Worm (Caenorhabditis elegans): Measurements from ENCODE around the gene C03H5.7.

Gene C03H5.7

DNA sequence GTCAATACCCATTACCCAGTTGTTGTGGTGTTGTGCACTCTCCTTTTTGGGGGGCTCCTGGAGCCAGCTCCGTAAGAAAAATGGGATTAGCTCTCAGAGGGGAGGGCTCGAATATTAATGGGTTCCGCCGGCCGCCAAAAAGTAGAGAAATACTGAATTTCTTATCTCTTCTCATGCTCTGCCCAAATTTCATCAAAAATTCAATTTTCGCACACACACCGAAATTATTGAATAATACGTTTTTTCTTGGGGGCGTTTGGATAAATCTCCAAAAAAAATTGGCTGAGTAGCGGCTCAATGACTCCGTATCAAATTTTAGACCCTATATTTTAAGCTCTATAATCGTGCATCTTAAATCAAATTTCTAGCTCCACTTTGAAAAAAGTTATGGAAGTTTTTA is 20.1 kb downstream of the C03H5.7 start:
- no peak for TF ChIP-seq aly-1 (tag; optimal IDR thresholded peaks at IDR 0.05)
- TF ChIP-seq ceh-13 (GFP tag; optimal IDR thresholded peaks at IDR 0.05), result no peak
- no peak for TF ChIP-seq tbx-37 (GFP tag; conservative IDR thresholded peaks at IDR 0.05)
- no peak for TF ChIP-seq hmg-4 (GFP tag; optimal IDR thresholded peaks at IDR 0.05)
- TF ChIP-seq B0310.2 (tag; optimal IDR thresholded peaks at IDR 0.05), result no peak
- TF ChIP-seq ets-7 (tag; optimal IDR thresholded peaks at IDR 0.05), result no peak
- no peak for TF ChIP-seq pes-1 (GFP tag; IDR thresholded peaks at IDR 0.05)
- TF ChIP-seq F13C5.2 (tag; optimal IDR thresholded peaks at IDR 0.05), result no peak
- no peak for TF ChIP-seq hnd-1 (tag; optimal IDR thresholded peaks at IDR 0.05)
- TF ChIP-seq scrt-1 (GFP tag; IDR thresholded peaks at IDR 0.05), result no peak
- TF ChIP-seq ceh-36 (tag; optimal IDR thresholded peaks at IDR 0.05), result no peak
- TF ChIP-seq tra-4 (tag; optimal IDR thresholded peaks at IDR 0.05), result no peak
- TF ChIP-seq sea-1 (GFP tag; conservative IDR thresholded peaks at IDR 0.05), result no peak
- TF ChIP-seq flt-1 (GFP tag; IDR thresholded peaks at IDR 0.05), result no peak
- TF ChIP-seq hmbx-1 (tag; optimal IDR thresholded peaks at IDR 0.05), result no peak
- TF ChIP-seq tbx-11 (GFP tag; IDR thresholded peaks at IDR 0.05), result no peak
- TF ChIP-seq ama-1 (optimal IDR thresholded peaks at IDR 0.05), result no peak

DNA sequence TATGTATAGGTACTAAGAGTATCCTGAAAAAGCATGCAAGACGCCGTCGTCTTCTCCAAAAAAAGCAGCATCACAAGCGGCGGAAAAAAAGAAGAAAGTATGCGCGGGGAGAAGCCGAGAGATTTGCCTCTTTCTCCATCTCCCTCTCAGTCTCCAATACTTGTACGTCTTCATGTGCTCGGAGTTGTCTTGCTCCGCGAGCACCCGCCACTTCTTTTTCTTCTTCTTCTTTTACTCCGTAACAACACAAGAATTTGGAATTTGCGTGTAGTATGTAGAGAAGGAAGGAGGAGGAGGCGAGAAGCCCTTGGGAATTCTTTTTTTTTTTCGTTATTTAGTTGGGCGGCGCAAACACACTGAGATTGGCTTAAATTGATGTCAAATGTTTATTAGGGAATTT is 21.2 kb downstream of the C03H5.7 start:
- TF ChIP-seq hmg-4 (GFP tag; optimal IDR thresholded peaks at IDR 0.05) (no peak), tbx-37 (GFP tag; conservative IDR thresholded peaks at IDR 0.05) (no peak), hmbx-1 (tag; optimal IDR thresholded peaks at IDR 0.05) (no peak), pes-1 (GFP tag; IDR thresholded peaks at IDR 0.05) (no peak), tra-4 (tag; optimal IDR thresholded peaks at IDR 0.05) (no peak), ets-7 (tag; optimal IDR thresholded peaks at IDR 0.05) (no peak), F13C5.2 (tag; optimal IDR thresholded peaks at IDR 0.05) (no peak)

DNA sequence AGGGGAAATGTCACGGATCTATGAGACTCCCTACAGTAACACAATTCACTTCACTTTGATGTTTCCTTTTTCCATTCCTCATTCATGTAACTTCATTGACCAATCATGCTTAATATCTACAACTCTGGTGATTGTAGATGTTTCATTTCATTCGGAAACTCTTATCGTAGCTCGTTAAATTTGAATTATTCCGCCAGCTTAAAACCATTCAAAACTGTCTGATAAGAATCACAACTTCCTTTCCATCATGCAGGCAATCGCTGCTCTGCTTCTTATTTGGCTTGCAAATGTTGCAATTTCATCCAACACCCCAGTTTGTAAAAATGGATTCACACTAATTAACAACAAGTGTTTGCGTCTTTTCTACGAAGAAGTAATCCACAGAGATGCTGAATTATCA is 22.4 kb downstream of the C03H5.7 start, which contains the start of gene clec-10:
Gene clec-10, plus strand, starts transcription at position 244 of the 400 bp plus-strand sequence.
- no peak for TF ChIP-seq hmg-4 (GFP tag; optimal IDR thresholded peaks at IDR 0.05)
- no peak for TF ChIP-seq flt-1 (GFP tag; IDR thresholded peaks at IDR 0.05)
- TF ChIP-seq tbx-11 (GFP tag; IDR thresholded peaks at IDR 0.05), result no peak
- no peak for TF ChIP-seq pes-1 (GFP tag; IDR thresholded peaks at IDR 0.05)

DNA sequence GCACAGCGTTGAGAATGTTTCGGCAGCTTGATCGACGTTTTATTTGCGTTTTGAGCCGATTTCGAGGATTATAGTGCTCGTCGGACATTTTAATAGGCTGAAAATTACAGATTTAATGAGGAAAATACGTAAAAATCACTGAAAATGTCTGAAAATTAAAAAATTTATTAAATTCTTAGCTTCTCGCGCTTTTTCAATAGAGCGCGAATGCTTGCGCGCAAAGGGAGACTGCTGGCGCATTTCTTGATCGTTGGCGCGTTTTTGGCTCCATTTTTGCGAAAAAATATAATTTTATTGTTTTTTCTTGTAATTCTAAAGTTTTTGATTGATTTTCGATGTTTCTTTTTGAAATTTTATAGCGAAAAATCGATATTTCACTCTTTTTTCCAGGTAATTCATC is 30.8 kb downstream of the C03H5.7 start, which contains the start of the genes dnsn-1 and C24H12.4:
Gene dnsn-1, minus strand, starts transcription at position 101 of the 400 bp plus-strand sequence.
Gene C24H12.4, plus strand, starts transcription at position 391 of the 400 bp plus-strand sequence.
- TF ChIP-seq ama-1 (optimal IDR thresholded peaks at IDR 0.05) (no peak), ceh-13 (GFP tag; optimal IDR thresholded peaks at IDR 0.05) (no peak), tra-4 (tag; optimal IDR thresholded peaks at IDR 0.05) (no peak), B0310.2 (tag; optimal IDR thresholded peaks at IDR 0.05) (no peak), scrt-1 (GFP tag; IDR thresholded peaks at IDR 0.05) (no peak), ceh-36 (tag; optimal IDR thresholded peaks at IDR 0.05) (peak; percentile 30), F13C5.2 (tag; optimal IDR thresholded peaks at IDR 0.05) (peak; percentile 79), ets-7 (tag; optimal IDR thresholded peaks at IDR 0.05) (no peak), hmg-4 (GFP tag; optimal IDR thresholded peaks at IDR 0.05) (no peak), flt-1 (GFP tag; IDR thresholded peaks at IDR 0.05) (no peak), aly-1 (tag; optimal IDR thresholded peaks at IDR 0.05) (no peak), tbx-37 (GFP tag; conservative IDR thresholded peaks at IDR 0.05) (no peak), pes-1 (GFP tag; IDR thresholded peaks at IDR 0.05) (0 out of 2 replicates have a peak, but pooled peaks have one; percentile 21), hmbx-1 (tag; optimal IDR thresholded peaks at IDR 0.05) (no peak), sea-1 (GFP tag; conservative IDR thresholded peaks at IDR 0.05) (no peak), hnd-1 (tag; optimal IDR thresholded peaks at IDR 0.05) (no peak)

DNA sequence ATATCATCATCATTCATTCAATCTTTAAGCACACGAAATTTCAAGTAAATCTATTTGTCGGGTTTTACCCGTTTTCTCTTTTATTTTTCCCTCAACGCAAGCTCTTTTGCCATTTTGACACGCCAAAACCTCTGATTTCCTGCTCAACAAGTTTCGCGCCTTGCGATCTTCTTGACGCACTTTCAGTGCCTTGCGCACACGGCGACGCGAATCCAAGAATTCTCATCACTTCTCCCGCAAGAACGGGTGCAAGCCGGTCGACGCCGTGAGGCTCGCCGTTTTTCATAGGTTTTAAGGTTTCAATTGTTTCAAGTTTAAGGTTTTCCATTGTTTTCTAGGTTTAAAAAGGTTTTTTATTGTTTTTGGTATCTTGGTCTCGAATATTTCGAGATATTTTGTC is 36.8 kb downstream of the C03H5.7 start:
- peak; percentile 64 for TF ChIP-seq pes-1 (GFP tag; IDR thresholded peaks at IDR 0.05)
- peak; percentile 23 for TF ChIP-seq hmbx-1 (tag; optimal IDR thresholded peaks at IDR 0.05)

DNA sequence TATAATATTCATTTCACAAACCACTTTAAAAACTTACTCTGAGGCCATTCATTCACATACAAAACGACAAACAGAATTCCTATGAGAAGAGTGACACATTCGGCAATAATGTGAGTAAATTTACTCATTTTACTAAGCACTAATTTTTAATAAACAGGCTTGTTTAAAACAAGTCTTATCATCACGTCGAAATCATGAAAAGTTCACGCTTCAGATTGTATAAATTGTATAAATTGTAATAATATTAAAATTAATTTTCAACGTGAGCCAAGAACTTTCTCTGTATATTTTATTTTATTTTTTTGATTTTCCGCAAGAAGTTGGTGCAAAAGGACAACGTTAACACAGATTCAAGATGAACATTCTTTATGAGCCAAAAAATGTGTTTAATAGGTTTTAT is 38.7 kb downstream of the C03H5.7 start, which contains the start of gene C24H12.6:
Gene C24H12.6, minus strand, starts transcription at position 101 of the 400 bp plus-strand sequence.
- TF ChIP-seq scrt-1 (GFP tag; IDR thresholded peaks at IDR 0.05), result no peak
- TF ChIP-seq tra-4 (tag; optimal IDR thresholded peaks at IDR 0.05), result no peak
- TF ChIP-seq ets-7 (tag; optimal IDR thresholded peaks at IDR 0.05), result no peak
- TF ChIP-seq hnd-1 (tag; optimal IDR thresholded peaks at IDR 0.05), result no peak
- no peak for TF ChIP-seq B0310.2 (tag; optimal IDR thresholded peaks at IDR 0.05)
- TF ChIP-seq hmg-4 (GFP tag; optimal IDR thresholded peaks at IDR 0.05), result no peak
- no peak for TF ChIP-seq ceh-36 (tag; optimal IDR thresholded peaks at IDR 0.05)
- no peak for TF ChIP-seq ama-1 (optimal IDR thresholded peaks at IDR 0.05)
- no peak for TF ChIP-seq hmbx-1 (tag; optimal IDR thresholded peaks at IDR 0.05)
- TF ChIP-seq aly-1 (tag; optimal IDR thresholded peaks at IDR 0.05), result no peak
- TF ChIP-seq sea-1 (GFP tag; conservative IDR thresholded peaks at IDR 0.05), result no peak
- no peak for TF ChIP-seq ceh-13 (GFP tag; optimal IDR thresholded peaks at IDR 0.05)
- no peak for TF ChIP-seq tbx-37 (GFP tag; conservative IDR thresholded peaks at IDR 0.05)
- no peak for TF ChIP-seq pes-1 (GFP tag; IDR thresholded peaks at IDR 0.05)
- TF ChIP-seq F13C5.2 (tag; optimal IDR thresholded peaks at IDR 0.05), result no peak
- no peak for TF ChIP-seq tbx-11 (GFP tag; IDR thresholded peaks at IDR 0.05)
- TF ChIP-seq flt-1 (GFP tag; IDR thresholded peaks at IDR 0.05), result no peak

DNA sequence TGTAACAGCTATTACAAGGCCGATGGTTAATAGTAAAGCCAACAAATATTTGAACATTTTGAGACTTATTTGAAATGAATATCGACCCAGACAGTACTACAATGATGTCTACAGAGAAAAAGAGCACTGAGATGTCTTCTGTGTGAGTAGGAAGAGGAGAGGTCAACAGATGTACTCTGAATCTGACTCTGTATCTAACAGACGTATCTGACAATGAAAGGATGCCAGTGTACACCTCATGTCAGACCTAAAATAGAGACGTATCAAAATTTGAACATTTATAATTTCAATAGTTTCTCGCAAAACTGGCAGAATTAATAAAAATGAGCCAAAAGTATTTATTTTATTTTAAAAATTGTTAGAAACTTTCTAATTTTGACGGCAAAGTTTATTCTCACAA is 43.1 kb downstream of the C03H5.7 start, which contains the start of gene C24H12.8:
Gene C24H12.8, minus strand, starts transcription at position 101 of the 400 bp plus-strand sequence.
- no peak for TF ChIP-seq F13C5.2 (tag; optimal IDR thresholded peaks at IDR 0.05)

All from whole organism, early embryonic.